Fruit fly (Drosophila melanogaster): ENCODE results near the gene Fas2.
A peak's percentile ranks its signal among the peaks of the same experiment; 100 is the strongest.

Fas2 gene

dm6 chrX:4175805-4176204 lies 30.1 kb downstream of the Fas2 start (continued):
- no peak for TF ChIP-seq Mio (GFP tag; optimal IDR thresholded peaks at IDR 0.05)

DNA sequence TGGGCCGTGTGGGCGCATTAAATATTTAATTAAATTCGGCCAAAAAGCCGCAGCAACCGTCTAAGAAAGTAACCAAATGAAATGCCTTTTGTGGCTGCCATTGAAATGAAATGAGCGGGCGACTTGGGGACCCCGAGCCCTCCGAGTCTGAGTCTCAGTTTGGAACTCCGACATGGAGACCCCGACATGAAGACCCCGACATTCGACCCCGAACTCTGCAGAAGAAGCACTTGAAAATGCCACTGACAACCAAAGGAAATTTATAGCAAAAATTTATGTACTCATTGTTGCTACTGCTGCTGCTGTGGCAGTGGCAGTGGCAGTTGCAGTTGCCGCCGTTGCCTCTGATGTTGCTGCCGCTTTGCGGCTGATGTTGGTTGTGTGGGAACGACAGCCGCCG lies 32.5 kb downstream of the Fas2 start:
- TF ChIP-seq N (GFP tag; optimal IDR thresholded peaks at IDR 0.05) (no peak), Mio (GFP tag; optimal IDR thresholded peaks at IDR 0.05) (no peak), Vsx2 (GFP tag; optimal IDR thresholded peaks at IDR 0.05; ENCODE audit: partially characterized antibody) (no peak), Jra (GFP tag; optimal IDR thresholded peaks at IDR 0.05) (no peak)

- no peak for TF ChIP-seq OdsH (GFP tag; optimal IDR thresholded peaks at IDR 0.05)
- TF ChIP-seq Abd-B (GFP tag; optimal IDR thresholded peaks at IDR 0.05), result no peak
- no peak for TF ChIP-seq br (GFP tag; optimal IDR thresholded peaks at IDR 0.05)
- TF ChIP-seq brk (GFP tag; optimal IDR thresholded peaks at IDR 0.05), result no peak
- no peak for TF ChIP-seq usp (GFP tag; optimal IDR thresholded peaks at IDR 0.05)
- no peak for TF ChIP-seq CrebA (GFP tag; optimal IDR thresholded peaks at IDR 0.05; ENCODE audit: borderline replicate concordance)
- no peak for TF ChIP-seq Myc (optimal IDR thresholded peaks at IDR 0.05)
- no peak for TF ChIP-seq CG32264 (GFP tag; optimal IDR thresholded peaks at IDR 0.05)
- no peak for TF ChIP-seq ey (GFP tag; optimal IDR thresholded peaks at IDR 0.05)
- TF ChIP-seq GATAd (GFP tag; optimal IDR thresholded peaks at IDR 0.05), result no peak
- TF ChIP-seq pan (optimal IDR thresholded peaks at IDR 0.05), result no peak
- TF ChIP-seq tai (GFP tag; optimal IDR thresholded peaks at IDR 0.05), result no peak
Observed at dm6 chrX:4172143-4172771, 33.6 kb downstream of the Fas2 start.

- no peak for TF ChIP-seq Sp1 (GFP tag; optimal IDR thresholded peaks at IDR 0.05)
- no peak for TF ChIP-seq Dif (GFP tag; optimal IDR thresholded peaks at IDR 0.05; ENCODE audit: partially characterized antibody)
- no peak for TF ChIP-seq Rel (GFP tag; optimal IDR thresholded peaks at IDR 0.05)
- no peak for TF ChIP-seq Rel (tag; optimal IDR thresholded peaks at IDR 0.05)
- no peak for TF ChIP-seq psq (GFP tag; optimal IDR thresholded peaks at IDR 0.05)
- TF ChIP-seq Mio (GFP tag; optimal IDR thresholded peaks at IDR 0.05), result no peak
- TF ChIP-seq ey (GFP tag; optimal IDR thresholded peaks at IDR 0.05), result no peak
- TF ChIP-seq Hnf4 (GFP tag; optimal IDR thresholded peaks at IDR 0.05), result no peak
- TF ChIP-seq fru (GFP tag; optimal IDR thresholded peaks at IDR 0.05), result no peak
- no peak for TF ChIP-seq Hr83 (GFP tag; optimal IDR thresholded peaks at IDR 0.05; ENCODE audit: poor library complexity, severe bottlenecking)
- TF ChIP-seq CrebA (GFP tag; optimal IDR thresholded peaks at IDR 0.05; ENCODE audit: borderline replicate concordance), result no peak
- no peak for TF ChIP-seq jim (GFP tag; optimal IDR thresholded peaks at IDR 0.05)
- no peak for TF ChIP-seq brk (GFP tag; optimal IDR thresholded peaks at IDR 0.05)
- no peak for TF ChIP-seq Vsx2 (GFP tag; optimal IDR thresholded peaks at IDR 0.05; ENCODE audit: partially characterized antibody)
- TF ChIP-seq HLH106 (tag; optimal IDR thresholded peaks at IDR 0.05), result no peak
- no peak for TF ChIP-seq N (GFP tag; optimal IDR thresholded peaks at IDR 0.05)
- no peak for TF ChIP-seq GATAd (GFP tag; optimal IDR thresholded peaks at IDR 0.05)
Observed at dm6 chrX:4170492-4170891, 35.4 kb downstream of the Fas2 start.

dm6 chrX:4150989-4151388 lies 54.9 kb downstream of the Fas2 start:
- TF ChIP-seq HLH106 (tag; optimal IDR thresholded peaks at IDR 0.05) (peak; percentile 11), br (GFP tag; optimal IDR thresholded peaks at IDR 0.05) (no peak)

DNA sequence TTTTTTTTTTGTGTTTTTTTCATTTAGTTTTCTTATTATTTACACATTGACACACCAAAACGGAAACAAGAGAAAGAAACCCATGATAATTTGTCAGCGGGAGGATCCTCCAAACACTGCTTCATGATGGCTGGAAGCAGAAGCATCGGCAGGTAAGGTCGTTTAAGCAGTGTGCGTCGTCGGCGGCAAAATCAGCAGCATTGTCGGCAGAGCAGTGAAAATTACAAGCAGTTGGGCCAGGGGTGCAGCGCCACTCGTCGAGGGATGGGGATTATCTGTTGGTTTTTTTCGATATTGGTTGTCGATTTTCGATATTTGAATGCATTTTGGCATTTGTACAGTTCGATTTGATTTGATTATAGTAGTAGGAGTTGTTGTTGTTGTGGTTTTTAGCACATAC lies 66.8 kb downstream of the Fas2 start:
- TF ChIP-seq psq (GFP tag; optimal IDR thresholded peaks at IDR 0.05), result no peak
- TF ChIP-seq fru (GFP tag; optimal IDR thresholded peaks at IDR 0.05), result no peak

- TF ChIP-seq Rel (GFP tag; optimal IDR thresholded peaks at IDR 0.05) (no peak), Rel (tag; optimal IDR thresholded peaks at IDR 0.05) (peak; percentile 18), Abd-B (GFP tag; optimal IDR thresholded peaks at IDR 0.05) (no peak)
Observed at dm6 chrX:4131049-4131629, 74.8 kb downstream of the Fas2 start, which contains the start of gene GlcAT-I. Gene GlcAT-I, plus strand, starts transcription at chrX:4131211.

Measured in whole organism, wandering third instar larva.